Fruit fly (Drosophila melanogaster) whole organism, prepupa: Measurements from ENCODE around the gene PNKP.

Source experiments
- Blimp-1 ChIP-seq: fragments of 200-800 bp; sonication (Bioruptor generic); optimal IDR thresholded peaks from 3 replicates; lab custom pipeline; 2017; ENCODE audit warnings: missing biosample characterization, missing genetic modification characterization, mild to moderate bottlenecking, moderate library complexity, missing genetic modification reagents
- CG10669 ChIP-seq: fragments of 200-800 bp; sonication (Bioruptor generic); optimal IDR thresholded peaks from 3 replicates; lab custom pipeline; 2018; ENCODE audit warnings: missing biosample characterization, mild to moderate bottlenecking, missing genetic modification characterization, moderate library complexity
- CG11294 ChIP-seq: fragments of 200-800 bp; sonication (Bioruptor generic); IDR thresholded peaks from 2 replicates; pipeline ENCODE4 v1.3.6; 2022; ENCODE audit warnings: missing biosample characterization, missing genetic modification characterization
- CG15336 ChIP-seq: fragments of 200-800 bp; sonication (Bioruptor generic); IDR thresholded peaks from 2 replicates; pipeline ENCODE4 v1.3.6; 2022; ENCODE audit warnings: missing biosample characterization, missing genetic modification characterization
- CG16779 ChIP-seq: fragments of 200-800 bp; sonication (Bioruptor generic); optimal IDR thresholded peaks from 3 replicates; lab custom pipeline; 2017; ENCODE audit warnings: missing biosample characterization, mild to moderate bottlenecking, missing genetic modification characterization
- CG3032 ChIP-seq: fragments of 200-800 bp; optimal IDR thresholded peaks from 2 replicates; lab custom pipeline; 2019; ENCODE audit warnings: missing biosample characterization, mild to moderate bottlenecking, missing genetic modification characterization, moderate library complexity
- CG3919 ChIP-seq: fragments of 200-800 bp; sonication (Bioruptor generic); optimal IDR thresholded peaks from 3 replicates; lab custom pipeline; 2016; ENCODE audit warnings: missing biosample characterization, missing genetic modification characterization
- CG4318 ChIP-seq: fragments of 200-800 bp; sonication (Bioruptor generic); optimal IDR thresholded peaks from 3 replicates; lab custom pipeline; 2017; ENCODE audit warnings: missing biosample characterization, mild to moderate bottlenecking, missing genetic modification characterization
- CG6163 ChIP-seq: fragments of 200-800 bp; sonication (Bioruptor generic); IDR thresholded peaks from 3 replicates; pipeline ENCODE4 v1.3.6; 2022; ENCODE audit warnings: missing biosample characterization, missing genetic modification characterization
- CG6276 ChIP-seq: fragments of 200-800 bp; sonication (Bioruptor generic); optimal IDR thresholded peaks from 2 replicates; lab custom pipeline; 2017; ENCODE audit warnings: missing biosample characterization, mild to moderate bottlenecking, missing genetic modification characterization
- CG8119 ChIP-seq: fragments of 200-800 bp; sonication (Bioruptor generic); IDR thresholded peaks from 3 replicates; pipeline ENCODE4 v1.3.6; 2022; ENCODE audit warnings: missing biosample characterization, missing genetic modification characterization
- CG8319 ChIP-seq: fragments of 200-800 bp; sonication (Bioruptor generic); optimal IDR thresholded peaks from 3 replicates; lab custom pipeline; 2016; ENCODE audit warnings: missing biosample characterization, missing genetic modification characterization
- CG9139 ChIP-seq: fragments of 200-800 bp; sonication (Bioruptor generic); optimal IDR thresholded peaks from 3 replicates; lab custom pipeline; 2017; ENCODE audit warnings: missing biosample characterization, mild to moderate bottlenecking, missing genetic modification characterization
- Eip78C ChIP-seq: fragments of 200-800 bp; sonication (Bioruptor generic); peaks from one replicate; lab custom pipeline; 2016; ENCODE audit warnings: missing biosample characterization, missing genetic modification characterization
- Ets21C ChIP-seq: fragments of 200-800 bp; sonication (Bioruptor generic); optimal IDR thresholded peaks from 3 replicates; lab custom pipeline; 2016; ENCODE audit warnings: missing biosample characterization, missing genetic modification characterization
- Gug ChIP-seq: fragments of 200-800 bp; sonication (Bioruptor generic); IDR thresholded peaks from 2 replicates; pipeline ENCODE4 v1.3.6; 2022; ENCODE audit warnings: missing biosample characterization, missing genetic modification characterization
- Hr39 ChIP-seq: fragments of 200-800 bp; sonication (Bioruptor generic); optimal IDR thresholded peaks from 2 replicates; lab custom pipeline; 2016; ENCODE audit warnings: missing biosample characterization, missing genetic modification characterization
- Hr4 ChIP-seq: fragments of 200-800 bp; sonication (Bioruptor generic); optimal IDR thresholded peaks from 3 replicates; lab custom pipeline; 2016; ENCODE audit warnings: missing biosample characterization, missing genetic modification characterization
- Smox ChIP-seq: fragments of 200-800 bp; sonication (Bioruptor generic); optimal IDR thresholded peaks from 3 replicates; lab custom pipeline; 2016; ENCODE audit warnings: missing biosample characterization, missing genetic modification characterization
- Sox102F ChIP-seq: fragments of 200-800 bp; sonication (Bioruptor generic); optimal IDR thresholded peaks from 2 replicates; lab custom pipeline; 2016; ENCODE audit warnings: missing biosample characterization, mild to moderate bottlenecking, missing genetic modification characterization
- Sox14 ChIP-seq: fragments of 200-800 bp; sonication (Bioruptor generic); optimal IDR thresholded peaks from 3 replicates; lab custom pipeline; 2016; ENCODE audit warnings: missing biosample characterization, missing genetic modification characterization
- Sox15 ChIP-seq: fragments of 200-800 bp; sonication (Bioruptor generic); optimal IDR thresholded peaks from 3 replicates; lab custom pipeline; 2016; ENCODE audit warnings: missing biosample characterization, missing genetic modification characterization
- achi ChIP-seq: fragments of 200-800 bp; sonication (Bioruptor generic); optimal IDR thresholded peaks from 3 replicates; lab custom pipeline; 2016; ENCODE audit warnings: missing biosample characterization, missing genetic modification characterization
- acj6 ChIP-seq: fragments of 200-800 bp; sonication (Bioruptor generic); optimal IDR thresholded peaks from 3 replicates; lab custom pipeline; 2016; ENCODE audit warnings: missing biosample characterization, missing genetic modification characterization
- dac ChIP-seq: fragments of 200-800 bp; sonication (Bioruptor generic); optimal IDR thresholded peaks from 2 replicates; lab custom pipeline; 2017; ENCODE audit warnings: missing biosample characterization, mild to moderate bottlenecking, missing genetic modification characterization
- eg ChIP-seq: fragments of 200-800 bp; sonication (Bioruptor generic); IDR thresholded peaks from 3 replicates; pipeline ENCODE4 v1.3.6; 2022; ENCODE audit warnings: missing biosample characterization, missing genetic modification characterization
- esn ChIP-seq: fragments of 200-800 bp; sonication (Bioruptor generic); optimal IDR thresholded peaks from 2 replicates; lab custom pipeline; 2016; ENCODE audit warnings: missing biosample characterization, mild to moderate bottlenecking, missing genetic modification characterization, moderate library complexity
- fd85E ChIP-seq: fragments of 200-800 bp; sonication (Bioruptor generic); optimal IDR thresholded peaks from 3 replicates; lab custom pipeline; 2016; ENCODE audit warnings: missing biosample characterization, missing genetic modification characterization
- fkh ChIP-seq: fragments of 200-800 bp; sonication (Bioruptor generic); optimal IDR thresholded peaks from 3 replicates; lab custom pipeline; 2017; ENCODE audit warnings: missing biosample characterization, mild to moderate bottlenecking, missing genetic modification characterization, moderate library complexity
- net ChIP-seq: fragments of 200-800 bp; sonication (Bioruptor generic); optimal IDR thresholded peaks from 3 replicates; lab custom pipeline; 2016; ENCODE audit warnings: missing biosample characterization, missing genetic modification characterization
- pdm3 ChIP-seq: fragments of 200-800 bp; sonication (Bioruptor generic); optimal IDR thresholded peaks from 3 replicates; lab custom pipeline; 2016; ENCODE audit warnings: missing biosample characterization, missing genetic modification characterization
- salr ChIP-seq, 2 experiments: fragments of 200-800 bp; sonication (Bioruptor generic); optimal IDR thresholded peaks; 3 replicates each; lab custom pipeline; 2016 to 2018; ENCODE audit warnings: missing biosample characterization in 2 of 2, missing genetic modification characterization in 2 of 2, mild to moderate bottlenecking in 1 of 2
- spab ChIP-seq: fragments of 200-800 bp; sonication (Bioruptor generic); optimal IDR thresholded peaks from 2 replicates; lab custom pipeline; 2017; ENCODE audit warnings: missing biosample characterization, mild to moderate bottlenecking, missing genetic modification characterization, missing genetic modification reagents
- vri ChIP-seq: fragments of 200-800 bp; sonication (Bioruptor generic); optimal IDR thresholded peaks from 3 replicates; lab custom pipeline; 2016; ENCODE audit warnings: missing biosample characterization, mild to moderate bottlenecking, missing genetic modification characterization

Gene PNKP

DNA sequence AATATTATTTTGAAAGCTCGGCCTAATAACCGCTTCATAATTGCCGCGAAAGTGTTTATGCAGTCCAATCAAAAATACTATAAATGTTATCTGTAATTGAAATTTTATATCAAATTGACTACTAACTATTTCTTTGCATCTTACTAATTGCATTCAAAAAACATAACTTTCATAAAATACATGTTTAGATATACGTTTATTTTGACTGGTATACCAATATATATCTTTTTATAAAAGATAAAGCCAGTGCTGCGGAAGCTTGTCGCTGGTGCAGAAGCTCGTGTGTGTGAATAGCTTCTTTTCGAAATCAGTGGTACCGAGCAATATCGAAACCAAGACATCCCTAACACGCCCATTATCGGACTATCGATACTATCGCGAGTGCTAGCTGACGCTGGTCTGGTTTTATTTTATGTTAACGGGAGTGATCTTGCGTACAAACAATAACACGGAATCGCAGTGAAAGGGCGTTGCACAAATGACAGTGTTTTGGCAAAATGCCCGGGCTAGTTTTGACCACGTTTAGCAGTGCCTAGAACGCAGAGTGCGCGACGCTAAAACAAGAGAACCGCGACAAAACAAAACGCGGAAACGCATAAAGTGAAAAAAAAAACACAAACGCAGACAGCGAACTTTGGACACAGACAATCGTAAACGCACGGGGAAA lies 6.3 kb upstream of the PNKP start, which contains the start of gene Atg13 (continued):
- TF ChIP-seq Gug (0 out of 2 replicates have a peak, but pooled peaks have one; percentile 36), acj6 (GFP tag; lab: Kevin White, UChicago) (no peak), vri (no peak), dac (no peak), fkh (GFP tag; lab: Kevin White, UChicago) (no peak), salr (GFP tag; optimal IDR thresholded peaks at IDR 0.05; lab: Kevin White, UChicago) (peak; percentile 17 to 41)

DNA sequence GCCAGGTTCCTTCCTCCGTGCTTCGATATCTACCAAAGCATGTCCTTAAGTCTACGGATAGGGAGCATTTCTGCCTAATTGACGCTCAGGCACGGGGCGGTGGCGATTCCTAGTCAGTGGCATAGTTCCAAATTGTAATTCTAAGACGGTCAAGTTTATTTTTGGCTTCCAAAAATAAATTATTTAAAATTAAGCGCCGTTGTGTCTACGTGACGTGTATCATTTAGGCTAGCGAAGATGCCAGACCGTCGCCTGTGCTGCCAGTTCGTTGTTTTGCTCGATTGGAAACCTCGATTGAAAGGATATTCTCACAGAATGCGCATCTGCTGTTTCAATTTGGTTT lies 5.8 kb upstream of the PNKP start:
- no peak for TF ChIP-seq CG6276 (GFP tag; lab: Kevin White, UChicago)
- TF ChIP-seq CG8319 (GFP tag; lab: Kevin White, UChicago): peak; percentile 97
- TF ChIP-seq Sox102F (GFP tag; lab: Kevin White, UChicago): no peak
- TF ChIP-seq CG15336 (GFP tag; lab: Robert Waterston, UW): no peak

DNA sequence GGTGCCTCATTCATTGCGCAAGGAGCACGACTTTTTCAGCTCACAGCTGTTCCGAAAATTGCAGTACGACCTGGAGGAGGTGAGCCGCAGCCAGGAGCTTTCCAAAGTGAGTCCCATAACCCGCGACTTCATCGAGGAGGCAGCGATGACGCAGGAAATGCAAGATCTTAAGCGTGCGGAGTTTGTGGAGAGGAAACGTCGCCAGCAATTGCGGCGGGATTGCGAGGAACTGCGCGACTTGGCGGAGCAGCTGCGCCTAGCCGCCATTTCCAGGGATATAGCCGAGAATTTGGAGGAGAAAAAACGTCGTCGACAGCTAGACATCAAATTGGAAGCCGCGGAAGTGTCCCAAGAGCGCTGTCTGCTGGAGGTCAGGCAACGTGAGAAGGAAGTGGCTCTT lies 4.5 kb upstream of the PNKP start:
- TF ChIP-seq Smox: no peak
- TF ChIP-seq CG15336 (GFP tag; lab: Robert Waterston, UW): no peak
- TF ChIP-seq CG8119 (GFP tag; lab: Robert Waterston, UW): no peak
- no peak for TF ChIP-seq CG3032 (tag; lab: Kevin White, UChicago)
- no peak for TF ChIP-seq CG10669 (GFP tag; lab: Kevin White, UChicago)
- TF ChIP-seq Sox14: no peak
- no peak for TF ChIP-seq eg (GFP tag; lab: Robert Waterston, UW)
- TF ChIP-seq pdm3 (GFP tag; lab: Kevin White, UChicago): no peak
- TF ChIP-seq Ets21C: no peak
- no peak for TF ChIP-seq Hr4
- TF ChIP-seq CG11294 (GFP tag; lab: Robert Waterston, UW): no peak
- no peak for TF ChIP-seq Gug
- no peak for TF ChIP-seq salr (GFP tag; optimal IDR thresholded peaks at IDR 0.05; lab: Kevin White, UChicago)
- no peak for TF ChIP-seq net (GFP tag; lab: Kevin White, UChicago)
- TF ChIP-seq Hr39: no peak
- no peak for TF ChIP-seq acj6 (GFP tag; lab: Kevin White, UChicago)
- TF ChIP-seq fd85E: no peak
- no peak for TF ChIP-seq spab (GFP tag; lab: Kevin White, UChicago)

DNA sequence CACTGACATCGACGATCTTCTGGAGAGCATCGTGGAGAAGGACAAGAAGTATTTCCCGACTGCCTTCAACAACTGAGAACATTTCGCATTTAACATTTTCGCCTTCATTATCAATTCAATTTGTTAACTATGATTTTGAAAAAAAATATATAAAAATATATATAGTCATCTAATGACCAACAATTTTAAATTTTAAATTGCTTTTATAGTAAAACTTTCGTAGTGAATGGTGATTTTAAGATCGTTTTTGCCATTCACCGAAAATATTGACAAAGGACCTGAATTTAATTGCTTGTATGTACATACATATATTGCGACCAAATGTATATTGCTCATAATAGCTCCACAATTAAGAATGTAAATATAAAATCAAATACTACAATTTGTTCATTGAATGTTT lies 4.0 kb upstream of the PNKP start, which contains the start of gene CG7352:
Gene CG7352 (plus strand): TSS at position 301 of the 400 bp plus-strand sequence.
- no peak for TF ChIP-seq Sox15

DNA sequence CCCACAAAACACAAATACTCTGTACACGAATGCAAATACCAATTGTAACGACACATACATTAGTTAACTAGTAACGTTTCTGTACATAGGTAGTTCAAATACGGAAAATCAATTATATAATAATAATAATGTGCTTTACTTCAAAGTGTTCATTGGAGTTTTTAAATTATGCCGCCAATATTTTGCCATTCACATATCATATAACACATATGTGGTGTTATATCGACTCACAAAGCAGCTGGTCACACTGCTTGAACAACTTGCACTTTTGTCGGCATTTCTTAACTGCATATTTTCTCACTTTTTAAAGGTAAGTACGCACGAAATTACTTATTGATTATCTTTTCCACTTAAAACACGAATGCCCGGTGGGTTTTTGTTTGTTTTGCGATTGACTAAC lies 858 bp upstream of the PNKP start, which contains the start of gene DppIII:
Gene DppIII (plus strand): TSS at position 227 of the 400 bp plus-strand sequence.
- TF ChIP-seq CG9139 (GFP tag; lab: Kevin White, UChicago) (no peak), CG6163 (no peak), salr (GFP tag; optimal IDR thresholded peaks at IDR 0.05; lab: Kevin White, UChicago) (no peak), CG16779 (tag; lab: Kevin White, UChicago) (no peak), Hr4 (no peak), CG3919 (GFP tag; lab: Kevin White, UChicago) (no peak), Blimp-1 (peak; percentile 82)

DNA sequence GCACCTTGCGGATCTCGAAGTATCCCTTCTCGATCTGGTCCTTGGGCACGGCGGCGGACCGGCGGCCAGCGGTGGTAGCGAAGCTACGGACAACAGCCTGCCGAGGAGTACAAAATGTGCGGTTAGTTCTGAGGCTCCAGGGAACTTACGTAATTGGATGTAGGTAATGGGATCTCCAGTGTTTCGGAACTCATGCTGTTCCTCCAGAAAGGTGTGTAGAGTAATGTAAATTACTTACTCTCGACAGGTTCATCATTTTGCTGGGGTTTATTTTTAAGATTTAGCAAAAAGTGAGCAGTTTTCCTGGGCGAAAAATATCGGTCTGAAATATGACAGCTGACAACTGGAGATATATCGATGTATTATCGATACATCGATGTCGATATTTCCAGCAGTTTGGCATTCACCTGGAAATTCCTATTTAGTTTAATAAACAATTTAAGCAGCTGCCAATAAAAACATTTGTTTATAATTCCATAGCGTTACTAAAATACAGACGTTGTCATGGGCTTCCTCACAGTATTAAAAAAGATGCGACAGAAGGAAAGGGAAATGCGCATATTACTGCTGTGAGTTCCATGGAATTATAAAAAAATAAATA lies 2.5 kb downstream of the PNKP start, which contains the start of the genes COX7A and Arl2:
Gene COX7A (minus strand): TSS at position 369 of the 601 bp plus-strand sequence.
Gene Arl2 (plus strand): TSS at position 426 of the 601 bp plus-strand sequence.
- TF ChIP-seq Eip78C (GFP tag; lab: Kevin White, UChicago) (peak; percentile 37), achi (GFP tag; lab: Kevin White, UChicago) (peak; percentile 99), esn (no peak), fkh (GFP tag; lab: Kevin White, UChicago) (peak; percentile 8), CG4318 (GFP tag; lab: Kevin White, UChicago) (no peak)
